Worm (Caenorhabditis elegans) whole organism, L2 larva: ENCODE measurements around the gene Y34B4A.10.

Source experiments
- elt-1 ChIP-seq: fragments of 150-350 bp; optimal IDR thresholded peaks from 2 replicates; lab custom pipeline; 2014; ENCODE audit warnings: missing biosample characterization, missing genetic modification characterization
- mdl-1 ChIP-seq, 2 experiments: fragments of 150-350 bp in 1 of 2; sonication (generic microtip) in 1 of 2; optimal IDR thresholded peaks; 2 replicates each; lab custom pipeline; 2017; ENCODE audit warnings: missing biosample characterization in 2 of 2, missing genetic modification characterization in 2 of 2
- peb-1 ChIP-seq: fragments of 150-350 bp; optimal IDR thresholded peaks from 2 replicates; lab custom pipeline; 2014; ENCODE audit warnings: missing biosample characterization, missing genetic modification characterization

- TF ChIP-seq elt-1 (tag; lab: Kevin White, UChicago) = no peak
- no peak for TF ChIP-seq mdl-1 (tag; optimal IDR thresholded peaks at IDR 0.05; lab: Kevin White, UChicago)
- TF ChIP-seq peb-1 (tag; lab: Kevin White, UChicago) = no peak
These were observed 19.7 kb downstream of the Y34B4A.10 start for ce11 chrX:5269359-5269758.
